Fruit fly (Drosophila melanogaster) whole organism, pupa: ENCODE data around the gene CG17834.

Experiments used
- CG10348 ChIP-seq: fragments of 200-800 bp; sonication (Bioruptor generic); IDR thresholded peaks from 2 replicates; pipeline ENCODE4 v1.3.6; 2022; ENCODE audit warnings: missing biosample characterization, missing genetic modification characterization
- CG12605 ChIP-seq: fragments of 200-800 bp; sonication (Bioruptor generic); IDR thresholded peaks from 2 replicates; pipeline ENCODE4 v1.3.6; 2022; ENCODE audit warnings: missing biosample characterization, missing genetic modification characterization
- CG13204 ChIP-seq: fragments of 200-800 bp; sonication (Bioruptor generic); optimal IDR thresholded peaks from 2 replicates; lab custom pipeline; 2018; ENCODE audit warnings: missing biosample characterization, mild to moderate bottlenecking, missing genetic modification characterization, moderate library complexity
- CG14655 ChIP-seq: fragments of 200-800 bp; sonication (Bioruptor generic); optimal IDR thresholded peaks from 3 replicates; lab custom pipeline; 2017; ENCODE audit warnings: mild to moderate bottlenecking, missing biosample characterization, missing genetic modification reagents, missing genetic modification characterization
- CG15710 ChIP-seq: fragments of 200-800 bp; sonication (Bioruptor generic); optimal IDR thresholded peaks from 2 replicates; lab custom pipeline; 2018; ENCODE audit warnings: missing biosample characterization, mild to moderate bottlenecking, missing genetic modification characterization, moderate library complexity
- CG17806 ChIP-seq: fragments of 200-800 bp; sonication (Bioruptor generic); optimal IDR thresholded peaks from 2 replicates; lab custom pipeline; 2018; ENCODE audit warnings: missing biosample characterization, mild to moderate bottlenecking, missing genetic modification characterization, moderate library complexity
- CG32121 ChIP-seq: fragments of 200-800 bp; sonication (Bioruptor generic); IDR thresholded peaks from 2 replicates; pipeline ENCODE4 v1.3.6; 2022; ENCODE audit warnings: missing biosample characterization, missing genetic modification characterization
- CG34367 ChIP-seq: fragments of 200-800 bp; sonication (Bioruptor generic); optimal IDR thresholded peaks from 2 replicates; lab custom pipeline; 2018; ENCODE audit warnings: missing biosample characterization, mild to moderate bottlenecking, missing genetic modification characterization
- CG4496 ChIP-seq: fragments of 200-800 bp; sonication (Bioruptor generic); IDR thresholded peaks from 3 replicates; pipeline ENCODE4 v1.3.6; 2022; ENCODE audit warnings: missing biosample characterization, missing genetic modification characterization
- CG8159 ChIP-seq: fragments of 200-800 bp; sonication (Bioruptor generic); optimal IDR thresholded peaks from 3 replicates; lab custom pipeline; 2018; ENCODE audit warnings: missing biosample characterization, mild to moderate bottlenecking, missing genetic modification characterization, moderate library complexity
- CG8301 ChIP-seq: fragments of 200-800 bp; sonication (Bioruptor generic); optimal IDR thresholded peaks from 2 replicates; lab custom pipeline; 2018; ENCODE audit warnings: missing biosample characterization, mild to moderate bottlenecking, missing genetic modification characterization
- CG9948 ChIP-seq: fragments of 200-800 bp; sonication (Bioruptor generic); optimal IDR thresholded peaks from 2 replicates; lab custom pipeline; 2018; ENCODE audit warnings: missing biosample characterization, mild to moderate bottlenecking, missing genetic modification characterization, moderate library complexity
- D1 ChIP-seq: fragments of 200-800 bp; sonication (Bioruptor generic); optimal IDR thresholded peaks from 2 replicates; lab custom pipeline; 2018; ENCODE audit warnings: missing biosample characterization, mild to moderate bottlenecking, missing genetic modification characterization, moderate library complexity
- EcR ChIP-seq: fragments of 200-800 bp; sonication (Bioruptor generic); optimal IDR thresholded peaks from 3 replicates; lab custom pipeline; 2019; ENCODE audit warnings: missing biosample characterization, missing genetic modification characterization, mild to moderate bottlenecking, moderate library complexity, missing genetic modification reagents
- Ets98B ChIP-seq: fragments of 200-800 bp; sonication (Bioruptor generic); IDR thresholded peaks from 2 replicates; pipeline ENCODE4 v1.3.6; 2022; ENCODE audit warnings: missing biosample characterization, missing genetic modification characterization
- Pif1A ChIP-seq: fragments of 200-800 bp; sonication (Bioruptor generic); optimal IDR thresholded peaks from 3 replicates; lab custom pipeline; 2016; ENCODE audit warnings: missing biosample characterization, missing genetic modification characterization
- Pif1B ChIP-seq: fragments of 200-800 bp; sonication (Bioruptor generic); optimal IDR thresholded peaks from 3 replicates; lab custom pipeline; 2016; ENCODE audit warnings: missing biosample characterization, missing genetic modification characterization
- Snoo ChIP-seq: fragments of 200-800 bp; sonication (Bioruptor generic); optimal IDR thresholded peaks from 3 replicates; lab custom pipeline; 2017; ENCODE audit warnings: missing biosample characterization, mild to moderate bottlenecking, missing genetic modification characterization, inconsistent platforms
- fd96Ca ChIP-seq: fragments of 200-800 bp; sonication (Bioruptor generic); IDR thresholded peaks from 3 replicates; pipeline ENCODE4 v1.3.6; 2022; ENCODE audit warnings: missing biosample characterization, missing genetic modification characterization
- gl ChIP-seq: fragments of 200-800 bp; sonication (Bioruptor generic); optimal IDR thresholded peaks from 2 replicates; lab custom pipeline; 2018; ENCODE audit warnings: missing biosample characterization, mild to moderate bottlenecking, missing genetic modification characterization
- rn ChIP-seq: fragments of 200-800 bp; sonication (Bioruptor generic); IDR thresholded peaks from 2 replicates; pipeline ENCODE4 v1.3.6; 2022; ENCODE audit warnings: missing biosample characterization, missing genetic modification characterization

The CG17834 gene

DNA sequence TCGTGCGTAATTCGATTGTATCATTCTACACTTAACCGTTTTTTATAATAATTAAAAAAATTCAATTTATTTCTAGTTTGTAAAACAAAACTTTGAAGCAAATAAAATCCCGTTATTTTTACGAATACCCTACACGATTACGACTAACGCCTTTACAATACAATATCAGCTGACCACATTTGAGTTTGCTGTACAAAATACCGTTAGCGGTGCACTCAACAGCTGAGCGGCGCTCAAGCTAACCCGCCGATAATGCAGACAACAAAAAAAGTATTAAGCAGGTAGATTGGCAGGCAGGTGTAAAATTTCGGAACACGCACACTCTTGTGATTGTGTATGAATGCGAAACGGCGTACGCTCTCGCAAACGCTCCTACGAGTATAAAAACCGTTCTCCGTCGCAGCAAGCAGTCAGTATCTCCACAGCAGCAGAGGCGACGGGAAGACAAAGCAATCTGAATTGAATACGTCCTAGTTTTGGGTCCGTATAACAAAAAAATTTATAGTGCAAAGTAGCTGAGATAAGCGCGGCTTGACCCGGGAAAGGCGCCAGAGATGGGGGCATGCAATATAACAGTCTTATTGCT is 7.1 kb upstream of the CG17834 start, which contains the start of gene Acer:
TSS of gene Acer (plus strand) at position 210 of the 586 bp plus-strand sequence.
- TF ChIP-seq EcR (GFP tag; lab: Kevin White, UChicago) (peak; percentile 1), Ets98B (GFP tag; lab: Robert Waterston, UW) (peak; percentile 32; the same call in 1 of the 2 replicates), gl (no peak), CG8159 (tag; lab: Kevin White, UChicago) (no peak), CG10348 (GFP tag; lab: Robert Waterston, UW) (no peak), Pif1A (GFP tag; lab: Kevin White, UChicago) (no peak), rn (GFP tag; lab: Robert Waterston, UW) (no peak), CG12605 (0 out of 2 replicates have a peak, but pooled peaks have one; percentile 46), CG8301 (tag; lab: Kevin White, UChicago) (no peak), CG9948 (tag; lab: Kevin White, UChicago) (no peak), CG13204 (no peak), CG4496 (GFP tag; lab: Robert Waterston, UW) (0 out of 3 replicates have a peak, but pooled peaks have one; percentile 19), CG32121 (GFP tag; lab: Robert Waterston, UW) (0 out of 2 replicates have a peak, but pooled peaks have one; percentile 16)

DNA sequence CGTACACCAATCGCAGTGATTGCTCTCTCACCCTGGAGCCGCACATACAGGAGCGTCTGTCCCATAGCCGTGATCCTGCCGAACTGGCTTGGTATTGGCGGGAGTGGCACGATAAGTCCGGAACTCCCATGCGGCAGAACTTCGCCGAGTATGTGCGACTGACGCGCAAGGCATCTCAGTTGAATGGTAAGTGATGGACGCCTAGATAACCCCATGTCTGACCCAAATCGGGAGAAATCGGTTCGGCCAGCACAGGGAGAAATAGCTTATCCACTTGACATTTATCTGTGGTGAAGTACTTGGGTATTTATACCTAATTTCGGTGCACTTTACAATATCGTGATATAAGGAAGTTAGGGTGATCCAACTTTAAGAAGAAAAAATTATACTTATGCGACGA is 6.2 kb upstream of the CG17834 start:
- TF ChIP-seq gl: no peak
- no peak for TF ChIP-seq CG10348 (GFP tag; lab: Robert Waterston, UW)
- TF ChIP-seq CG15710 (tag; lab: Kevin White, UChicago): no peak
- TF ChIP-seq Pif1B: no peak
- no peak for TF ChIP-seq CG14655 (GFP tag; lab: Kevin White, UChicago)
- TF ChIP-seq EcR (GFP tag; lab: Kevin White, UChicago): no peak
- no peak for TF ChIP-seq CG32121 (GFP tag; lab: Robert Waterston, UW)
- no peak for TF ChIP-seq CG8159 (tag; lab: Kevin White, UChicago)
- TF ChIP-seq CG8301 (tag; lab: Kevin White, UChicago): no peak
- TF ChIP-seq CG9948 (tag; lab: Kevin White, UChicago): no peak
- TF ChIP-seq CG17806: no peak

DNA sequence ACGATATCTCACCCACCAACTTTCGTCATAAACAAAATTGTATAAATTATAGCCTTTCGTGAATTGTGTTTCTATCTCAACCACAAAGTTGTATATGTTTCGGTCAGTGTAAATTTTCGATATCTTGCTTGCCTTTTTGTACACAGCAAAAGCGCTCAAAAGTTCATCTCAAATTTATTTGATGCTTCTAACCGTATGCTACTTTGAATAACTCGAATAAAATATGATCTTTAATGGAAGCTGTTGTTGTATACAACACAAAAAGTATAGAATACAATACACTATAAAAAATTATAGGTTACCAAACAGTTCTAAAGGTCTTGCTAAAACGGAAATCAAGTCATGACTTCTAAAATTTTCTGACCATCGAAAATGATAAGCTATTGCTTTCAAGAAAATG is 3.9 kb upstream of the CG17834 start:
- TF ChIP-seq CG34367 (no peak), CG4496 (GFP tag; lab: Robert Waterston, UW) (no peak), EcR (GFP tag; lab: Kevin White, UChicago) (no peak), CG32121 (GFP tag; lab: Robert Waterston, UW) (no peak), Pif1A (GFP tag; lab: Kevin White, UChicago) (no peak), Ets98B (GFP tag; lab: Robert Waterston, UW) (no peak), D1 (tag; lab: Kevin White, UChicago) (no peak), CG15710 (tag; lab: Kevin White, UChicago) (no peak)
- TF ChIP-seq, all 21 proteins: peak for 0

DNA sequence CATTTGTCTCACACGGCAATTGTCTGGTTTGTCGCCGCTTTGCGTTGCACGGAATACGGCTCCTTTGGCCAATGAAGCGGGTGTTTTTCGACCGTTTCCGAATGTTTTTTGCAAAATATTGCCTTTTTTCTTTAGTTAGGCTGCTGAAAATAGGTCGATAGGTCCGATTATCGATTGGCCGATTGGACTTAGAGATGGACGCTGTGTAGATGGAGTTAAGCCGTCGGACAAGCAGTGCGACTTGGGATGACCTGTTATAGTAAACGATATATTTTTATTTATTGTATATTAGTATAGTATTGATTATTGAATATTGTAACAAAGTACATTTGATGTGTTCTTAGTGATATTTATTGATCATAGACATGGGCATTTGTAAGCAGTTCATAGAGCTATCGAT is 623 bp upstream of the CG17834 start, which contains the start of the genes lmgA and lmgB:
TSS of gene lmgA (minus strand) at position 301 of the 400 bp plus-strand sequence.
TSS of gene lmgB (minus strand) at position 301 of the 400 bp plus-strand sequence.
- TF ChIP-seq CG17806 (peak; percentile 2), Snoo (tag; lab: Kevin White, UChicago) (no peak)

DNA sequence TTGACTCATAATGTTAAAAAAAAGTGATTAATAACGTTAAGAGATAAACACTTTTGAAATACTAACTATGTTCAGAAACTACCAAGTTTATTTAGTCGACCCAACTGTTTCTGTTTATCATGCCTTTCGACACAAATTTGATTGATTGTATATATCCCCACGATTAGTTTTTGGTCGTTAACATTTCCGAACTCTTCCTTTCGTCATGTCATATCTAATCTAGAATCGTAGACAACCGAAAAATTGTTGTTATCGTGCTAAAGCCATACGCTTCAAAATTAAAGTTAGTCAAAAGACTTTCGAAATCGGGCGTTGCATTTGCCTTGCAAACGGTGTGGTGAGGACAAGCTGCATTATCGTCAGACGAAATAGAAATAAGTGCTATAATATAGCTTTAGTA is 1.2 kb downstream of the CG17834 start:
- TF ChIP-seq CG8159 (tag; lab: Kevin White, UChicago) (no peak), fd96Ca (GFP tag; lab: Robert Waterston, UW) (no peak), CG9948 (tag; lab: Kevin White, UChicago) (no peak), CG12605 (no peak), CG14655 (GFP tag; lab: Kevin White, UChicago) (no peak), CG13204 (no peak), CG8301 (tag; lab: Kevin White, UChicago) (no peak)

DNA sequence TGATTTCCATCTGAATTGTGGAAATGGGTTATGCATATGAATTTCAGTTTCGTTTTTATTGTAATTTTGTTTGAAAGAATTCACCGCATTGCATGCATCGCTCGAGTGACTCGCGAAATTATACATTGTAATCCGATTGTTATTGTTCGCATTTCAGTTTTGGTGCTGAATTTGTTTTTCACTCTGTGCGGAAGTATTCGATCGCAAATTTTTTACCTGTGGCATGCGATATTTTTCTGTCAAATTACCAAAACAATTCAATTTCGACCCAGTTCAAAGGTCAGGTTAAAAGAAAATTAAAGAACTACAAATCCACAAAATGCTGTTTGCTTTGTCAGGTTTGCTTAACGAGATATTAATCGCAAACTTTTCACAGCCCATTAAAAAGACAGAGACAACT is 3.8 kb downstream of the CG17834 start:
- TF ChIP-seq Pif1A (GFP tag; lab: Kevin White, UChicago) (no peak), fd96Ca (GFP tag; lab: Robert Waterston, UW) (no peak), gl (no peak), CG34367 (no peak), CG15710 (tag; lab: Kevin White, UChicago) (no peak), CG13204 (no peak), EcR (GFP tag; lab: Kevin White, UChicago) (no peak), CG4496 (GFP tag; lab: Robert Waterston, UW) (no peak), rn (GFP tag; lab: Robert Waterston, UW) (no peak), Ets98B (GFP tag; lab: Robert Waterston, UW) (no peak), CG17806 (no peak), CG12605 (no peak), D1 (tag; lab: Kevin White, UChicago) (no peak)
- TF ChIP-seq, all 21 proteins: peak for 0

DNA sequence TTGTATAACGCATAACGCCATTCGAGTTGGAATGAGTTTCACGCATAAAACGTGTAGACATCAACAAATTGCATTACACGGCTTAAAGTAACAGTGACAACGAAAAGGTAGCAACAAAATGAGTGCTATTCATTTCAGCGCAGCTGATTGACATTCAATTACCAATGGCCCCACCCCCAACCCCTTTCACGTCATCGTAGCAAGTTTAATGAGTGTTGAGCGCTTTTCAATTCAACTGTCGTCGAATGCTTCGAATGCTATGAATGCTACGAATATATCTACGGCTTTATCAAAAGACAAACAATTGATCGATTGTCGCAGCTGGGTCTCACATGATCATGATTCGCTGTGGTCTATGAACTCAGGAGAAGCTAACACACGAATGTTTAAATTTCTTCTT is 4.7 kb downstream of the CG17834 start:
- TF ChIP-seq CG8301 (tag; lab: Kevin White, UChicago) (no peak), Snoo (tag; lab: Kevin White, UChicago) (no peak), D1 (tag; lab: Kevin White, UChicago) (no peak), CG12605 (no peak), CG34367 (no peak), CG10348 (GFP tag; lab: Robert Waterston, UW) (no peak), EcR (GFP tag; lab: Kevin White, UChicago) (no peak), CG17806 (no peak), Ets98B (GFP tag; lab: Robert Waterston, UW) (no peak), gl (no peak), CG4496 (GFP tag; lab: Robert Waterston, UW) (no peak), CG13204 (no peak), rn (GFP tag; lab: Robert Waterston, UW) (no peak), CG32121 (GFP tag; lab: Robert Waterston, UW) (no peak), Pif1A (GFP tag; lab: Kevin White, UChicago) (no peak), fd96Ca (GFP tag; lab: Robert Waterston, UW) (no peak)
